Fruit fly (Drosophila melanogaster) Kc167 (cell line): ENCODE results near the gene CG3568.

ENCODE experiments used
- Myc ChIP-seq: fragments of >200 bp; optimal IDR thresholded peaks from 2 replicates; lab custom pipeline; 2017; ENCODE audit warnings: missing external identifiers
- Sin3A ChIP-seq: fragments of >200 bp; optimal IDR thresholded peaks from 2 replicates; lab custom pipeline; 2018; ENCODE audit warnings: missing external identifiers
- h ChIP-seq: fragments of >200 bp; optimal IDR thresholded peaks from 3 replicates; lab custom pipeline; 2018; ENCODE audit warnings: missing external identifiers
- psq ChIP-seq: fragments of >200 bp; optimal IDR thresholded peaks from 2 replicates; lab custom pipeline; 2017; ENCODE audit warnings: missing external identifiers
- ttk ChIP-seq: sonication (Bioruptor generic); optimal IDR thresholded peaks from 2 replicates; lab custom pipeline; 2017; ENCODE audit warnings: missing external identifiers

DNA sequence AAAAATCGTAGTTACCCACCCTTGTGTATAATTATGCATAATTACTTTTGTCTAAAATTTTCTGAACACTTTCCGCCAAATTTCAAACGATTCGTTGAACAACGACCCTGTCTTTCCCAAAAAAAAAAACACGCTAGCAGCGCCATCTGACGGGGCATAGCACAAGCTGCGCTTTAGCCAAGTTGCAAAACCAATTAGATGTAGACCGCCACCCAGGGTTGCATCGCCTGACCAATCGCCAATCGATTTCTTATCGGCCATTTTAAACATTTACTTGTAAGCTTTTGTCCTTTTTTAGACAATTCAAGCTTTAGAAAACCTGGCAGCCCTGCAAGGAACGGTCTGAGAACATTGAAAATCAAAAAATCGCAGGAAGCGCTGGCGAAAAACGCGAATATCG is 12.5 kb upstream of the CG3568 start, which contains the start of gene CG3556:
- TF ChIP-seq h (lab: Kevin White, UChicago) (no peak), psq (lab: Kevin White, UChicago) (no peak), ttk (lab: Kevin White, UChicago) (no peak), Myc (lab: Kevin White, UChicago) (no peak), Sin3A (lab: Kevin White, UChicago) (no peak)
